Fruit fly (Drosophila melanogaster): ENCODE data around the gene Ubc87F.

The Ubc87F gene

DNA sequence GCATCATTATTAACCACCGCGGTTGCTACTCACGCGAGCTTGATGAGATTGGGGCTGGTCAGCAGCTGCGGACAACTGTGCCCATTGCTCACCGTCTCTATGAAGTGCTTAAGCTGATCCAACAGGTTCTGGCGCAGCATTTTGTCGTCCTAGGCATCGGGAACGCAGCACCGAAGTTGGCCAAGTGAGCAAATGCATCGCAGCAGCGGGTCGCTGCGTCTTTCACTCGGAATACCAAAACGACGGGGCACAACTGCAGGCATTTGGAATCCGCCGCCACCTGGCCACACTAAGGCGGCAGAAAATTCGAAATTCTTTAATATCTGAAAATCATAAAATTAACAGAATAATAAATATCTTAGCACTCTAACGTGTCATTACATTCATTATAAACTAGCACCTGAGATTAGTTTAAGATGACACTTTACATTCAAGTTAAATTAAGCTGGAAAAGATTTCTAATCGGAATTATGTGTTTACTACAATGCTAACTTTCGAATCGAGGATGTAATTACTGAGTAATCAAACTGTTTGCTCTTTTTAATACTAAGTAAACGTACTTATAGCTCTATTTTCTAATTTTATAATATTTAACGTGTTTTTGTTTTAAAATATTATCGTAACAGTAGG is 34.9 kb downstream of the Ubc87F start (continued):
- TF ChIP-seq knrl (GFP tag; IDR thresholded peaks at IDR 0.05; ENCODE audit: partially characterized antibody) (0 out of 3 replicates have a peak, but pooled peaks have one; percentile 21), twi (tag; optimal IDR thresholded peaks at IDR 0.05) (no peak), Hand (GFP tag; optimal IDR thresholded peaks at IDR 0.05) (no peak), CG8359 (GFP tag; optimal IDR thresholded peaks at IDR 0.05; ENCODE audit: borderline replicate concordance) (no peak), tna (GFP tag; IDR thresholded peaks at IDR 0.05; ENCODE audit: partially characterized antibody) (0 out of 2 replicates have a peak, but pooled peaks have one; percentile 31), CG3847 (GFP tag; IDR thresholded peaks at IDR 0.05) (no peak), usp (GFP tag; optimal IDR thresholded peaks at IDR 0.05) (no peak), Ets65A (GFP tag) (peak; percentile 71), CG9609 (GFP tag; optimal IDR thresholded peaks at IDR 0.05) (no peak), tio (GFP tag; optimal IDR thresholded peaks at IDR 0.05) (no peak), luna (GFP tag; optimal IDR thresholded peaks at IDR 0.05) (no peak), Lim3 (GFP tag; IDR thresholded peaks at IDR 0.05) (no peak), Ssrp (tag; optimal IDR thresholded peaks at IDR 0.05) (no peak), B-H2 (GFP tag; optimal IDR thresholded peaks at IDR 0.05) (no peak), mirr (GFP tag; optimal IDR thresholded peaks at IDR 0.05) (no peak), nmo (GFP tag; optimal IDR thresholded peaks at IDR 0.05) (no peak), CG18476 (GFP tag; optimal IDR thresholded peaks at IDR 0.05) (no peak), gem (tag; optimal IDR thresholded peaks at IDR 0.05) (no peak), chinmo (GFP tag; IDR thresholded peaks at IDR 0.05; ENCODE audit: partially characterized antibody) (no peak), klu (GFP tag; IDR thresholded peaks at IDR 0.05) (no peak), E2f1 (GFP tag; IDR thresholded peaks at IDR 0.05) (no peak), CG4617 (GFP tag; optimal IDR thresholded peaks at IDR 0.05; ENCODE audit: borderline replicate concordance) (peak; percentile 38), her (GFP tag; optimal IDR thresholded peaks at IDR 0.05) (no peak), NK7.1 (GFP tag; optimal IDR thresholded peaks at IDR 0.05) (no peak), CG12236 (GFP tag; optimal IDR thresholded peaks at IDR 0.05) (no peak), CG4360 (GFP tag; IDR thresholded peaks at IDR 0.05) (no peak), CG13424 (tag; optimal IDR thresholded peaks at IDR 0.05) (no peak), CG6791 (GFP tag; IDR thresholded peaks at IDR 0.05; ENCODE audit: partially characterized antibody) (no peak), Rfx (GFP tag; IDR thresholded peaks at IDR 0.05) (no peak; the same call in 1 of the 2 replicates), YL-1 (GFP tag; optimal IDR thresholded peaks at IDR 0.05) (peak; percentile 1), slbo (GFP tag; IDR thresholded peaks at IDR 0.05) (0 out of 2 replicates have a peak, but pooled peaks have one; percentile 14), Gug (GFP tag; IDR thresholded peaks at IDR 0.05) (no peak), ERR (GFP tag; optimal IDR thresholded peaks at IDR 0.05) (no peak), Stat92E (GFP tag; optimal IDR thresholded peaks at IDR 0.05) (peak in 1 of 3 experiments; percentile 64), Meics (GFP tag; optimal IDR thresholded peaks at IDR 0.05) (no peak), prd (optimal IDR thresholded peaks at IDR 0.05) (no peak), prd (GFP tag; IDR thresholded peaks at IDR 0.05) (no peak), lbe (GFP tag; optimal IDR thresholded peaks at IDR 0.05) (no peak), CG9437 (GFP tag; optimal IDR thresholded peaks at IDR 0.05) (no peak), CG17829 (tag; optimal IDR thresholded peaks at IDR 0.05) (peak; percentile 10), CG33213 (GFP tag; optimal IDR thresholded peaks at IDR 0.05) (peak; percentile 40), CG12744 (GFP tag; optimal IDR thresholded peaks at IDR 0.05) (no peak), CG33557 (GFP tag; optimal IDR thresholded peaks at IDR 0.05) (no peak), CG4282 (GFP tag; optimal IDR thresholded peaks at IDR 0.05) (no peak), ewg (GFP tag; optimal IDR thresholded peaks at IDR 0.05) (no peak), row (GFP tag; IDR thresholded peaks at IDR 0.05) (no peak), Atf3 (GFP tag; optimal IDR thresholded peaks at IDR 0.05) (no peak), Usf (GFP tag; optimal IDR thresholded peaks at IDR 0.05) (no peak), scrt (GFP tag; optimal IDR thresholded peaks at IDR 0.05) (no peak), sr (GFP tag; IDR thresholded peaks at IDR 0.05) (no peak)

Measured in whole organism, embryonic.